Fruit fly (Drosophila melanogaster) whole organism, wandering third instar larva: ENCODE measurements around the gene CG8630.

Experiments
- Mio ChIP-seq: sonication (Bioruptor generic); optimal IDR thresholded peaks from 2 replicates; lab custom pipeline; 2016; ENCODE audit warnings: missing biosample characterization, missing genetic modification characterization
- N ChIP-seq: fragments of >200 bp; optimal IDR thresholded peaks from 2 replicates; lab custom pipeline; 2018; ENCODE audit warnings: missing biosample characterization, missing external identifiers, missing genetic modification characterization
- Sp1 ChIP-seq: fragments of 200-800 bp; sonication (Bioruptor generic); optimal IDR thresholded peaks from 3 replicates; lab custom pipeline; 2019; ENCODE audit warnings: missing biosample characterization, mild to moderate bottlenecking, missing genetic modification characterization, moderate library complexity
- pan ChIP-seq: fragments of >200 bp; optimal IDR thresholded peaks from 2 replicates; lab custom pipeline; 2017
- tai ChIP-seq: sonication (Bioruptor generic); optimal IDR thresholded peaks from 2 replicates; lab custom pipeline; 2016; ENCODE audit warnings: missing biosample characterization, missing genetic modification characterization

dm6 chr3R:13319170-13319569 is 39.6 kb downstream of the CG8630 start, which contains the start of gene CG45080:
- no peak for TF ChIP-seq N
- no peak for TF ChIP-seq Sp1 (GFP tag; lab: Kevin White, UChicago)
- no peak for TF ChIP-seq pan
- no peak for TF ChIP-seq Mio
- no peak for TF ChIP-seq tai (GFP tag; lab: Kevin White, UChicago)
